Fruit fly (Drosophila melanogaster) whole organism, embryonic: ENCODE measurements around the gene CG10068.

ENCODE experiments used
- CG11093 ChIP-seq: fragments of 200-800 bp; sonication (Bioruptor generic); IDR thresholded peaks from 3 replicates; pipeline ENCODE4 v1.3.6; 2022; ENCODE audit warnings: missing biosample characterization, missing genetic modification characterization
- CG12071 ChIP-seq: fragments of 200-800 bp; sonication (Bioruptor generic); optimal IDR thresholded peaks from 3 replicates; lab custom pipeline; 2018; ENCODE audit warnings: missing biosample characterization, mild to moderate bottlenecking, missing genetic modification characterization
- CG13624 ChIP-seq: fragments of 200-800 bp; sonication (Bioruptor generic); optimal IDR thresholded peaks from 2 replicates; lab custom pipeline; 2016; ENCODE audit warnings: missing biosample characterization, missing genetic modification characterization
- CG13775 ChIP-seq: fragments of 200-800 bp; sonication (Bioruptor generic); optimal IDR thresholded peaks from 3 replicates; lab custom pipeline; 2017; ENCODE audit warnings: missing biosample characterization, mild to moderate bottlenecking, missing genetic modification characterization
- CG14050 ChIP-seq: fragments of 200-800 bp; sonication (Bioruptor generic); IDR thresholded peaks from 3 replicates; pipeline ENCODE4 v1.3.6; 2022; ENCODE audit warnings: missing biosample characterization, missing genetic modification characterization
- CG2116 ChIP-seq: fragments of 200-800 bp; sonication (Bioruptor generic); optimal IDR thresholded peaks from 3 replicates; lab custom pipeline; 2018; ENCODE audit warnings: missing biosample characterization, mild to moderate bottlenecking, missing genetic modification characterization
- CG3407 ChIP-seq: fragments of 200-800 bp; sonication (Bioruptor generic); optimal IDR thresholded peaks from 2 replicates; lab custom pipeline; 2018; ENCODE audit warnings: missing biosample characterization, mild to moderate bottlenecking, missing genetic modification characterization
- CG34224 ChIP-seq: fragments of 200-800 bp; sonication (Bioruptor generic); IDR thresholded peaks from 3 replicates; pipeline ENCODE4 v1.3.6; 2022; ENCODE audit warnings: missing biosample characterization, missing genetic modification characterization; ENCODE audit not compliant: partially characterized antibody
- CG3847 ChIP-seq: fragments of 200-800 bp; sonication (Bioruptor generic); IDR thresholded peaks from 2 replicates; pipeline ENCODE4 v1.3.6; 2022; ENCODE audit warnings: missing biosample characterization, missing genetic modification characterization
- CG5180 ChIP-seq: fragments of 200-800 bp; sonication (Bioruptor generic); optimal IDR thresholded peaks from 3 replicates; lab custom pipeline; 2017; ENCODE audit warnings: missing biosample characterization, missing genetic modification characterization, mild to moderate bottlenecking, moderate library complexity, missing genetic modification reagents
- CG6791 ChIP-seq: fragments of 200-800 bp; sonication (Bioruptor generic); IDR thresholded peaks from 3 replicates; pipeline ENCODE4 v1.3.6; 2022; ENCODE audit warnings: missing biosample characterization, missing genetic modification characterization; ENCODE audit not compliant: partially characterized antibody
- CG7372 ChIP-seq: fragments of 200-800 bp; sonication (Bioruptor generic); IDR thresholded peaks from 2 replicates; pipeline ENCODE4 v1.3.6; 2022; ENCODE audit warnings: missing biosample characterization, missing genetic modification characterization
- CG7786 ChIP-seq: fragments of 200-800 bp; sonication (Bioruptor generic); optimal IDR thresholded peaks from 2 replicates; lab custom pipeline; 2016; ENCODE audit warnings: missing biosample characterization, missing genetic modification characterization
- CG7987 ChIP-seq: fragments of 200-800 bp; sonication (Bioruptor generic); optimal IDR thresholded peaks from 2 replicates; lab custom pipeline; 2018; ENCODE audit warnings: missing biosample characterization, mild to moderate bottlenecking, missing genetic modification characterization, moderate library complexity
- CG8290 ChIP-seq, 3 experiments: fragments of 200-800 bp; sonication (Bioruptor generic); optimal IDR thresholded peaks; 2 replicates each; lab custom pipeline; 2016 to 2019; ENCODE audit warnings: missing biosample characterization in 3 of 3, missing genetic modification characterization in 3 of 3, mild to moderate bottlenecking in 2 of 3, moderate library complexity in 1 of 3
- CG8944 ChIP-seq: fragments of 200-800 bp; sonication (Bioruptor generic); optimal IDR thresholded peaks from 3 replicates; lab custom pipeline; 2016; ENCODE audit warnings: missing biosample characterization, missing genetic modification characterization
- Chrac-16 ChIP-seq: fragments of 200-800 bp; sonication (Bioruptor generic); optimal IDR thresholded peaks from 3 replicates; lab custom pipeline; 2016; ENCODE audit warnings: missing biosample characterization, missing genetic modification characterization
- D19A ChIP-seq: fragments of 200-800 bp; optimal IDR thresholded peaks from 3 replicates; lab custom pipeline; 2019; ENCODE audit warnings: missing biosample characterization, mild to moderate bottlenecking, missing genetic modification characterization, moderate library complexity
- Dad ChIP-seq: fragments of 200-800 bp; sonication (Bioruptor generic); optimal IDR thresholded peaks from 3 replicates; lab custom pipeline; 2016; ENCODE audit warnings: missing biosample characterization, missing genetic modification characterization
- Doc3 ChIP-seq: fragments of 200-800 bp; sonication (Bioruptor generic); IDR thresholded peaks from 3 replicates; pipeline ENCODE4 v1.3.6; 2022; ENCODE audit warnings: missing biosample characterization, missing genetic modification characterization; ENCODE audit not compliant: partially characterized antibody
- HHEX ChIP-seq: fragments of 200-800 bp; sonication (Bioruptor generic); optimal IDR thresholded peaks from 3 replicates; lab custom pipeline; 2017; ENCODE audit warnings: missing biosample characterization, mild to moderate bottlenecking, missing genetic modification characterization, missing genetic modification reagents
- Hr3 ChIP-seq: fragments of 200-800 bp; sonication (Bioruptor generic); optimal IDR thresholded peaks from 3 replicates; lab custom pipeline; 2016; ENCODE audit warnings: missing biosample characterization, missing genetic modification characterization
- Hr78 ChIP-seq, 2 experiments: fragments of 200-800 bp in 1 of 2; fragments of >200 bp in 1 of 2; sonication (Bioruptor generic) in 1 of 2; optimal IDR thresholded peaks; 2 replicates each; lab custom pipeline; 2017 to 2019; ENCODE audit warnings: missing biosample characterization in 2 of 2, missing genetic modification characterization in 2 of 2, mild to moderate bottlenecking in 1 of 2, moderate library complexity in 1 of 2
- MBD-R2 ChIP-seq: fragments of 200-800 bp; sonication (Bioruptor generic); IDR thresholded peaks from 2 replicates; pipeline ENCODE4 v1.3.6; 2022; ENCODE audit warnings: missing biosample characterization, missing genetic modification characterization
- NfI ChIP-seq: fragments of 200-800 bp; sonication (Bioruptor generic); optimal IDR thresholded peaks from 3 replicates; lab custom pipeline; 2018; ENCODE audit warnings: missing biosample characterization, mild to moderate bottlenecking, missing genetic modification characterization, moderate library complexity
- Ravus ChIP-seq: fragments of 200-800 bp; sonication (Bioruptor generic); IDR thresholded peaks from 2 replicates; pipeline ENCODE4 v1.3.6; 2022; ENCODE audit warnings: missing biosample characterization, missing genetic modification characterization
- Scr ChIP-seq: fragments of 200-800 bp; sonication (Bioruptor generic); IDR thresholded peaks from 2 replicates; pipeline ENCODE4 v1.3.6; 2022; ENCODE audit warnings: missing biosample characterization, missing genetic modification characterization; ENCODE audit not compliant: partially characterized antibody
- Sry-β ChIP-seq: fragments of 200-800 bp; sonication (Bioruptor generic); optimal IDR thresholded peaks from 2 replicates; lab custom pipeline; 2018; ENCODE audit warnings: missing biosample characterization, mild to moderate bottlenecking, missing genetic modification characterization, moderate library complexity
- Trl ChIP-seq, 3 experiments: fragments of >200 bp in 2 of 3; fragments of 200-800 bp in 1 of 3; sonication (Bioruptor generic) in 1 of 3; optimal IDR thresholded peaks; 2 replicates in 1 of 3; 3 replicates in 2 of 3; lab custom pipeline; 2016 to 2017; ENCODE audit warnings: missing biosample characterization in 1 of 3, missing genetic modification characterization in 1 of 3
- al ChIP-seq: fragments of 200-800 bp; sonication (Bioruptor generic); IDR thresholded peaks from 2 replicates; pipeline ENCODE4 v1.3.6; 2022; ENCODE audit warnings: missing biosample characterization, missing genetic modification characterization
- aop ChIP-seq: fragments of 200-800 bp; sonication (Bioruptor generic); IDR thresholded peaks from 2 replicates; pipeline ENCODE4 v1.3.6; 2022; ENCODE audit warnings: missing biosample characterization, missing genetic modification characterization
- bigmax ChIP-seq: fragments of 200-800 bp; sonication (Bioruptor generic); optimal IDR thresholded peaks from 2 replicates; lab custom pipeline; 2018; ENCODE audit warnings: missing biosample characterization, mild to moderate bottlenecking, missing genetic modification characterization
- cas ChIP-seq: fragments of 200-800 bp; sonication (Bioruptor generic); IDR thresholded peaks from 2 replicates; pipeline ENCODE4 v1.3.6; 2022; ENCODE audit warnings: missing biosample characterization, missing genetic modification characterization
- caup ChIP-seq: fragments of 200-800 bp; sonication (Bioruptor generic); optimal IDR thresholded peaks from 3 replicates; lab custom pipeline; 2017; ENCODE audit warnings: missing biosample characterization, mild to moderate bottlenecking, missing genetic modification characterization, moderate library complexity; ENCODE audit not compliant: severe bottlenecking
- chm ChIP-seq: fragments of 200-800 bp; sonication (Bioruptor generic); IDR thresholded peaks from 2 replicates; pipeline ENCODE4 v1.3.6; 2022; ENCODE audit warnings: missing biosample characterization, missing genetic modification characterization
- dpn ChIP-seq, 2 experiments: fragments of 200-800 bp; sonication (Bioruptor generic); optimal IDR thresholded peaks; 3 replicates each; lab custom pipeline; 2016; ENCODE audit warnings: missing biosample characterization in 2 of 2, missing genetic modification characterization in 2 of 2
- exex ChIP-seq: fragments of 200-800 bp; sonication (Bioruptor generic); optimal IDR thresholded peaks from 4 replicates; lab custom pipeline; 2018; ENCODE audit warnings: missing biosample characterization, mild to moderate bottlenecking, missing genetic modification characterization, moderate library complexity
- gce ChIP-seq: fragments of 200-800 bp; sonication (Bioruptor generic); IDR thresholded peaks from 3 replicates; pipeline ENCODE4 v1.3.6; 2022; ENCODE audit warnings: missing biosample characterization, missing genetic modification characterization
- gcm2 ChIP-seq: fragments of 200-800 bp; sonication (Bioruptor generic); optimal IDR thresholded peaks from 2 replicates; lab custom pipeline; 2016; ENCODE audit warnings: missing biosample characterization, missing genetic modification characterization
- inv ChIP-seq: fragments of 200-800 bp; sonication (Bioruptor generic); IDR thresholded peaks from 2 replicates; pipeline ENCODE4 v1.3.6; 2022; ENCODE audit warnings: missing biosample characterization, missing genetic modification characterization; ENCODE audit not compliant: partially characterized antibody
- kah ChIP-seq: fragments of 200-800 bp; sonication (Bioruptor generic); optimal IDR thresholded peaks from 2 replicates; lab custom pipeline; 2018; ENCODE audit warnings: missing biosample characterization, mild to moderate bottlenecking, missing genetic modification characterization
- onecut ChIP-seq: fragments of 200-800 bp; sonication (Bioruptor generic); IDR thresholded peaks from 2 replicates; pipeline ENCODE4 v1.3.6; 2022; ENCODE audit warnings: missing biosample characterization, missing genetic modification characterization
- otp ChIP-seq: fragments of 200-800 bp; sonication (Bioruptor generic); IDR thresholded peaks from 3 replicates; pipeline ENCODE4, ENCODE4 v1.3.6; 2022; ENCODE audit warnings: missing biosample characterization, missing genetic modification characterization
- peb ChIP-seq: fragments of 200-800 bp; sonication (Bioruptor generic); IDR thresholded peaks from 2 replicates; pipeline ENCODE4 v1.3.6; 2022; ENCODE audit warnings: missing biosample characterization, missing genetic modification characterization
- pho ChIP-seq: fragments of 200-800 bp; sonication (Bioruptor generic); optimal IDR thresholded peaks from 2 replicates; lab custom pipeline; 2016; ENCODE audit warnings: missing biosample characterization, missing genetic modification characterization
- sens ChIP-seq: fragments of 200-800 bp; sonication (Bioruptor generic); peaks from one replicate; lab custom pipeline; 2016; ENCODE audit warnings: missing biosample characterization, missing genetic modification characterization
- stwl ChIP-seq: fragments of 200-800 bp; sonication (Bioruptor generic); optimal IDR thresholded peaks from 3 replicates; lab custom pipeline; 2018; ENCODE audit warnings: missing biosample characterization, mild to moderate bottlenecking, missing genetic modification characterization, moderate library complexity
- tgo ChIP-seq: fragments of 200-800 bp; sonication (Bioruptor generic); IDR thresholded peaks from 3 replicates; pipeline ENCODE4 v1.3.6; 2022; ENCODE audit warnings: missing biosample characterization, missing genetic modification characterization
- tin ChIP-seq: fragments of 200-800 bp; sonication (Bioruptor generic); optimal IDR thresholded peaks from 3 replicates; lab custom pipeline; 2016; ENCODE audit warnings: missing biosample characterization, missing genetic modification characterization
- ttk ChIP-seq: fragments of 200-800 bp; sonication (Bioruptor generic); IDR thresholded peaks from 2 replicates; pipeline ENCODE4 v2.1.2; 2022; ENCODE audit warnings: missing biosample characterization, missing genetic modification characterization

The CG10068 gene

dm6 chr3R:7091904-7092303 lies 35.9 kb downstream of the CG10068 start (continued):
- TF ChIP-seq CG6791 (GFP tag; lab: Robert Waterston, UW) (peak; percentile 87), Dad (peak; percentile 7), chm (GFP tag; lab: Robert Waterston, UW) (peak; percentile 11; the same call in 1 of the 2 replicates), exex (tag; lab: Kevin White, UChicago) (no peak), CG7786 (GFP tag; lab: Kevin White, UChicago) (no peak), gcm2 (GFP tag; lab: Kevin White, UChicago) (no peak), CG13775 (GFP tag; lab: Kevin White, UChicago) (peak; percentile 3), Scr (GFP tag; lab: Robert Waterston, UW) (peak; percentile 62), CG11093 (GFP tag; lab: Robert Waterston, UW) (no peak), dpn (GFP tag; optimal IDR thresholded peaks at IDR 0.05; lab: Kevin White, UChicago) (peak; percentile 3 to 36), NfI (GFP tag; lab: Kevin White, UChicago) (peak; percentile 10), CG13624 (peak; percentile 54), gce (GFP tag; lab: Robert Waterston, UW) (no peak), bigmax (GFP tag; lab: Kevin White, UChicago) (peak; percentile 8), kah (GFP tag; lab: Kevin White, UChicago) (no peak), onecut (GFP tag; lab: Robert Waterston, UW) (no peak), tin (no peak), Trl (optimal IDR thresholded peaks at IDR 0.05; lab: Kevin White, UChicago) (no peak), Trl (GFP tag; optimal IDR thresholded peaks at IDR 0.05; lab: Kevin White, UChicago) (peak; percentile 52), CG7372 (no peak), cas (no peak), aop (GFP tag; lab: Robert Waterston, UW) (no peak), Hr3 (peak; percentile 30), Chrac-16 (GFP tag; lab: Kevin White, UChicago) (peak; percentile 18), D19A (tag; lab: Kevin White, UChicago) (peak; percentile 47), CG12071 (GFP tag; lab: Kevin White, UChicago) (no peak), stwl (tag; lab: Kevin White, UChicago) (peak; percentile 99), Ravus (GFP tag; lab: Robert Waterston, UW) (no peak), Doc3 (GFP tag; lab: Robert Waterston, UW) (peak; percentile 71; the same call in 2 of the 3 replicates), ttk (GFP tag; lab: Robert Waterston, UW) (no peak), CG7987 (GFP tag; lab: Kevin White, UChicago) (no peak), HHEX (no peak), MBD-R2 (peak; percentile 38; the same call in 1 of the 2 replicates), CG8290 (GFP tag; optimal IDR thresholded peaks at IDR 0.05; lab: Kevin White, UChicago) (peak; percentile 71), CG8290 (tag; optimal IDR thresholded peaks at IDR 0.05; lab: Kevin White, UChicago) (no peak), otp (GFP tag; lab: Robert Waterston, UW) (no peak), tgo (GFP tag; lab: Robert Waterston, UW) (no peak), CG2116 (GFP tag; lab: Kevin White, UChicago) (peak; percentile 72), sens (GFP tag; lab: Kevin White, UChicago) (peak; percentile 91), Hr78 (GFP tag; optimal IDR thresholded peaks at IDR 0.05; lab: Kevin White, UChicago) (no peak), Sry-β (no peak), caup (GFP tag; lab: Kevin White, UChicago) (no peak), CG8944 (GFP tag; lab: Kevin White, UChicago) (no peak), CG14050 (peak; percentile 36; the same call in 1 of the 3 replicates), pho (GFP tag; lab: Kevin White, UChicago) (no peak), CG3407 (GFP tag; lab: Kevin White, UChicago) (no peak), CG3847 (GFP tag; lab: Robert Waterston, UW) (peak; percentile 43), al (GFP tag; lab: Robert Waterston, UW) (no peak), inv (GFP tag; lab: Robert Waterston, UW) (peak; percentile 44), CG34224 (peak; percentile 66), CG5180 (GFP tag; lab: Kevin White, UChicago) (no peak), peb (GFP tag; lab: Robert Waterston, UW) (no peak)
